Worm (Caenorhabditis elegans): ENCODE results near the gene fbxa-136.

DNA sequence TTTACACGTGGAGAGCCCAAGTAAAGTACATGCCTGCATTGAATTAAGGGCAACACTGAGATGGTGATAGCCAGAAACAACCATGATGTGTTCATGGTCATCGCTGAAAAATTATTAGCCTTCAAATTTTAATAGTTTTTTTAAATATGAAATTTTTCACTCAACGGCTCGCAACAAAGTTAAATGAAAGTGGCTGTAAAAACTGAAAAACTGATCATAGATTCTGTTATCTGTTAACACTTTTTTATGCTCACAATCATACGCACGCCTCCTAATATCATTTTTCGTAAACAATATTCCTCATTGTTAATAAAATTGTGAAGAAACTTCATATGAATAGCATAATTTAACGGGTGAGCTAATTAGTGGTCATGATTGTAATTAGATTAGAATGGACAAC, 10.6 kb downstream of the fbxa-136 start, which contains the start of gene C18D4.4:
- TF ChIP-seq skn-1 (tag; optimal IDR thresholded peaks at IDR 0.05) (no peak), snpc-4 (tag; optimal IDR thresholded peaks at IDR 0.05) (no peak), blmp-1 (tag; optimal IDR thresholded peaks at IDR 0.05) (no peak), lsy-2 (tag; optimal IDR thresholded peaks at IDR 0.05) (no peak), fkh-8 (tag; optimal IDR thresholded peaks at IDR 0.05) (no peak), zag-1 (tag; optimal IDR thresholded peaks at IDR 0.05) (no peak), lin-15B (tag; optimal IDR thresholded peaks at IDR 0.05) (no peak), lin-35 (GFP tag; optimal IDR thresholded peaks at IDR 0.05) (no peak), nhr-90 (tag; optimal IDR thresholded peaks at IDR 0.05; ENCODE audit: poor library complexity) (no peak), pax-3 (tag; optimal IDR thresholded peaks at IDR 0.05) (no peak), tbx-2 (tag; optimal IDR thresholded peaks at IDR 0.05) (no peak), elt-3 (tag; optimal IDR thresholded peaks at IDR 0.05) (no peak), jun-1 (tag; optimal IDR thresholded peaks at IDR 0.05) (no peak), unc-62 (GFP tag; optimal IDR thresholded peaks at IDR 0.05) (no peak)
